Worm (Caenorhabditis elegans) whole organism, mixed stage, embryonic: ENCODE data around the gene Y41D4B.17.

Source experiments
- M03D4.4 ChIP-seq: sonication (generic microtip); optimal IDR thresholded peaks from 2 replicates; lab custom pipeline; 2017; ENCODE audit warnings: mild to moderate bottlenecking, missing genetic modification characterization, missing compliant biosample characterization
- blmp-1 ChIP-seq: fragments of 150-350 bp; optimal IDR thresholded peaks from 2 replicates; lab custom pipeline; 2014; ENCODE audit warnings: missing biosample characterization, missing genetic modification characterization
- elt-1 ChIP-seq: sonication (generic microtip); optimal IDR thresholded peaks from 2 replicates; lab custom pipeline; 2017; ENCODE audit warnings: missing genetic modification characterization, mild to moderate bottlenecking, missing compliant biosample characterization, antibody characterized with exemption, moderate library complexity, borderline replicate concordance; ENCODE audit not compliant: insufficient read depth
- flh-1 ChIP-seq: fragments of 200-800 bp; sonication (Bioruptor generic); optimal IDR thresholded peaks from 2 replicates; lab custom pipeline; 2018; ENCODE audit warnings: mild to moderate bottlenecking, missing genetic modification characterization, moderate library complexity, missing compliant biosample characterization
- ham-2 ChIP-seq: fragments of 200-800 bp; sonication (Bioruptor generic); optimal IDR thresholded peaks from 2 replicates; lab custom pipeline; 2018; ENCODE audit warnings: mild to moderate bottlenecking, missing genetic modification characterization, missing compliant biosample characterization
- lin-13 ChIP-seq: fragments of 150-350 bp; optimal IDR thresholded peaks from 2 replicates; lab custom pipeline; 2014; ENCODE audit warnings: missing biosample characterization, missing genetic modification characterization
- lsy-2 ChIP-seq: fragments of 150-350 bp; optimal IDR thresholded peaks from 2 replicates; lab custom pipeline; 2014; ENCODE audit warnings: missing biosample characterization, missing genetic modification characterization
- mab-5 ChIP-seq: fragments of 150-350 bp; optimal IDR thresholded peaks from 2 replicates; lab custom pipeline; 2014; ENCODE audit warnings: missing biosample characterization, missing genetic modification characterization
- nhr-2 ChIP-seq: fragments of 150-350 bp; optimal IDR thresholded peaks from 2 replicates; lab custom pipeline; 2014; ENCODE audit warnings: missing biosample characterization, missing genetic modification characterization
- nhr-28 ChIP-seq: fragments of 150-350 bp; optimal IDR thresholded peaks from 2 replicates; lab custom pipeline; 2014; ENCODE audit warnings: missing biosample characterization, missing genetic modification characterization
- nhr-76 ChIP-seq: sonication (generic microtip); optimal IDR thresholded peaks from 2 replicates; lab custom pipeline; 2017; ENCODE audit warnings: missing biosample characterization, missing genetic modification characterization
- unc-39 ChIP-seq: fragments of 150-350 bp; optimal IDR thresholded peaks from 2 replicates; lab custom pipeline; 2014; ENCODE audit warnings: missing biosample characterization, missing genetic modification characterization
- unc-62 ChIP-seq: fragments of 150-350 bp; optimal IDR thresholded peaks from 2 replicates; lab custom pipeline; 2014; ENCODE audit warnings: missing biosample characterization, missing genetic modification reagents, missing genetic modification characterization
- ztf-11 ChIP-seq: fragments of 150-350 bp; optimal IDR thresholded peaks from 2 replicates; lab custom pipeline; 2014; ENCODE audit warnings: missing biosample characterization, missing genetic modification characterization

DNA sequence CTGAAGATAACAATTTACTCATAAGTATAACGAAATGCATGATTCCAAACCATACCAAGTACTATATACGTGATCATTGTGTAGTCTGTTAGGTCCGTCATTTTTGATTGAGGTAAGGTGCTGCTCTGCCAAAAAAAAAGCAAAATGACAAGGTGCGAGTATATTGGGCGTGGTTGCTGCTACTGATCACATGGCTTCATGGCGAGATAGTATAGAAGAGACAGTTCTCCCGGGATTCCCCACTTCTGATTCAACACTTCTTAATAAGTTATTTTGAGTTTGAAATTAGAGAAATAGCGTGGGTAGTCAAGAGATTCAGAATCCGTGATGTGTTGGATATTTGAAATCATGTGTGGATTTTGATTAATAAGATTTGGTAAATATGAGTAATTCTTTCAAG lies 38.7 kb upstream of the Y41D4B.17 start, which contains the start of gene K03H6.4:
- TF ChIP-seq lin-13 (tag; lab: Kevin White, UChicago), result no peak
- no peak for TF ChIP-seq nhr-2 (tag; lab: Kevin White, UChicago)
- no peak for TF ChIP-seq unc-62
- no peak for TF ChIP-seq lsy-2
- TF ChIP-seq blmp-1, result no peak
- no peak for TF ChIP-seq flh-1
- no peak for TF ChIP-seq ham-2 (GFP tag; lab: Kevin White, UChicago)
- TF ChIP-seq nhr-28 (tag; lab: Kevin White, UChicago), result no peak
- no peak for TF ChIP-seq mab-5
- TF ChIP-seq elt-1, result no peak
- no peak for TF ChIP-seq nhr-76 (tag; lab: Kevin White, UChicago)
- no peak for TF ChIP-seq ztf-11 (tag; lab: Kevin White, UChicago)
- TF ChIP-seq unc-39 (tag; lab: Kevin White, UChicago), result no peak
- no peak for TF ChIP-seq M03D4.4 (tag; lab: Kevin White, UChicago)
